Worm (Caenorhabditis elegans) whole organism, L1 larva: ENCODE results near the gene F41G3.6.

Experiments used
- C04F5.9 ChIP-seq: sonication (generic microtip); optimal IDR thresholded peaks from 2 replicates; lab custom pipeline; 2016; ENCODE audit warnings: missing genetic modification characterization, missing compliant biosample characterization
- F16B12.6 ChIP-seq: fragments of 150-350 bp; optimal IDR thresholded peaks from 2 replicates; lab custom pipeline; 2014; ENCODE audit warnings: missing biosample characterization, missing genetic modification characterization
- aha-1 ChIP-seq: fragments of 150-350 bp; optimal IDR thresholded peaks from 2 replicates; lab custom pipeline; 2014; ENCODE audit warnings: missing biosample characterization, missing genetic modification characterization
- alr-1 ChIP-seq: fragments of 200-800 bp; sonication (Bioruptor generic); optimal IDR thresholded peaks from 2 replicates; lab custom pipeline; 2018; ENCODE audit warnings: borderline replicate concordance, mild to moderate bottlenecking, missing genetic modification characterization, missing compliant biosample characterization
- blmp-1 ChIP-seq: fragments of 150-350 bp; optimal IDR thresholded peaks from 2 replicates; lab custom pipeline; 2014; ENCODE audit warnings: missing biosample characterization, missing genetic modification characterization
- ceh-8 ChIP-seq: fragments of 200-800 bp; sonication (Bioruptor generic); optimal IDR thresholded peaks from 2 replicates; lab custom pipeline; 2018; ENCODE audit warnings: mild to moderate bottlenecking, missing genetic modification characterization, moderate library complexity, missing compliant biosample characterization
- ceh-82 ChIP-seq, 3 experiments: fragments of 150-350 bp in 1 of 3; sonication (generic microtip) in 2 of 3; optimal IDR thresholded peaks; 2 replicates each; lab custom pipeline; 2014 to 2017; ENCODE audit warnings: missing biosample characterization in 3 of 3, missing genetic modification characterization in 3 of 3
- ceh-90 ChIP-seq: sonication (generic microtip); optimal IDR thresholded peaks from 2 replicates; lab custom pipeline; 2016; ENCODE audit warnings: missing genetic modification characterization, missing compliant biosample characterization
- ces-1 ChIP-seq: fragments of 150-350 bp; optimal IDR thresholded peaks from 2 replicates; lab custom pipeline; 2014; ENCODE audit warnings: missing biosample characterization, missing genetic modification reagents, missing genetic modification characterization
- dpl-1 ChIP-seq, 3 experiments: fragments of 150-350 bp in 2 of 3; sonication (generic microtip) in 1 of 3; optimal IDR thresholded peaks; 2 replicates each; lab custom pipeline; 2014 to 2017; ENCODE audit warnings: missing biosample characterization in 3 of 3, missing genetic modification characterization in 3 of 3, missing genetic modification reagents in 3 of 3
- dsc-1 ChIP-seq: sonication (generic microtip); optimal IDR thresholded peaks from 2 replicates; lab custom pipeline; 2016; ENCODE audit warnings: mild to moderate bottlenecking, missing genetic modification characterization, missing compliant biosample characterization
- efl-1 ChIP-seq, 4 experiments: fragments of 150-350 bp; optimal IDR thresholded peaks in 3 of 4; peaks in 1 of 4; 1 replicate in 1 of 4; 2 replicates in 3 of 4; lab custom pipeline; 2014; ENCODE audit warnings: missing biosample characterization in 2 of 4, missing genetic modification characterization in 2 of 4, missing genetic modification reagents in 2 of 4
- efl-3 ChIP-seq: fragments of 200-800 bp; sonication (Bioruptor generic); optimal IDR thresholded peaks from 2 replicates; lab custom pipeline; 2018; ENCODE audit warnings: mild to moderate bottlenecking, missing genetic modification characterization, missing compliant biosample characterization
- fkh-10 ChIP-seq: sonication (generic microtip); optimal IDR thresholded peaks from 2 replicates; lab custom pipeline; 2017; ENCODE audit warnings: missing biosample characterization, missing genetic modification reagents, missing genetic modification characterization
- fkh-4 ChIP-seq: sonication (generic microtip); optimal IDR thresholded peaks from 2 replicates; lab custom pipeline; 2016; ENCODE audit warnings: missing compliant biosample characterization, missing genetic modification characterization, borderline replicate concordance
- fkh-8 ChIP-seq: sonication (generic microtip); optimal IDR thresholded peaks from 2 replicates; lab custom pipeline; 2016; ENCODE audit warnings: mild to moderate bottlenecking, missing genetic modification characterization, missing compliant biosample characterization
- grh-1 ChIP-seq: fragments of 200-800 bp; sonication (Bioruptor generic); IDR thresholded peaks from 2 replicates; pipeline ENCODE4 v1.3.6; 2022; ENCODE audit warnings: missing genetic modification reagents, missing genetic modification characterization, missing compliant biosample characterization
- hlh-4 ChIP-seq: sonication (generic microtip); optimal IDR thresholded peaks from 2 replicates; lab custom pipeline; 2016; ENCODE audit warnings: mild to moderate bottlenecking, missing genetic modification characterization, missing compliant biosample characterization
- irx-1 ChIP-seq: sonication (generic microtip); optimal IDR thresholded peaks from 2 replicates; lab custom pipeline; 2016; ENCODE audit warnings: missing genetic modification characterization, missing compliant biosample characterization
- isw-1 ChIP-seq: fragments of 200-800 bp; sonication (Bioruptor generic); IDR thresholded peaks from 2 replicates; pipeline ENCODE4 v1.3.6; 2022; ENCODE audit warnings: missing genetic modification characterization, missing compliant biosample characterization
- lin-13 ChIP-seq: fragments of 150-350 bp; optimal IDR thresholded peaks from 2 replicates; lab custom pipeline; 2014; ENCODE audit warnings: missing biosample characterization, missing genetic modification reagents, missing genetic modification characterization
- lin-14 ChIP-seq: fragments of 200-800 bp; sonication (Bioruptor generic); optimal IDR thresholded peaks from 2 replicates; lab custom pipeline; 2018; ENCODE audit warnings: mild to moderate bottlenecking, missing genetic modification characterization, moderate library complexity, missing compliant biosample characterization
- lin-35 ChIP-seq, 2 experiments: fragments of 150-350 bp; optimal IDR thresholded peaks; 2 replicates each; lab custom pipeline; 2014; ENCODE audit warnings: missing biosample characterization in 2 of 2, missing genetic modification characterization in 2 of 2, missing genetic modification reagents in 2 of 2
- lin-39 ChIP-seq: fragments of 150-350 bp; optimal IDR thresholded peaks from 2 replicates; lab custom pipeline; 2014; ENCODE audit warnings: missing biosample characterization, missing genetic modification reagents, missing genetic modification characterization
- lsy-2 ChIP-seq, 2 experiments: fragments of 150-350 bp; optimal IDR thresholded peaks; 2 replicates each; lab custom pipeline; 2014; ENCODE audit warnings: missing biosample characterization in 2 of 2, missing genetic modification characterization in 2 of 2
- mab-9 ChIP-seq: fragments of 200-800 bp; sonication (Bioruptor generic); IDR thresholded peaks from 2 replicates; pipeline ENCODE4 v1.3.6; 2022; ENCODE audit warnings: missing genetic modification reagents, missing genetic modification characterization, missing compliant biosample characterization
- mdl-1 ChIP-seq, 2 experiments: fragments of 150-350 bp; optimal IDR thresholded peaks; 2 replicates each; lab custom pipeline; 2014 to 2017; ENCODE audit warnings: missing biosample characterization in 2 of 2, missing genetic modification characterization in 2 of 2, inconsistent platforms in 1 of 2
- mef-2 ChIP-seq: fragments of 150-350 bp; optimal IDR thresholded peaks from 2 replicates; lab custom pipeline; 2014; ENCODE audit warnings: missing biosample characterization, missing genetic modification characterization
- nhr-11 ChIP-seq: fragments of 150-350 bp; optimal IDR thresholded peaks from 2 replicates; lab custom pipeline; 2014; ENCODE audit warnings: missing biosample characterization, missing genetic modification characterization
- nhr-12 ChIP-seq: sonication (generic microtip); optimal IDR thresholded peaks from 2 replicates; lab custom pipeline; 2017; ENCODE audit warnings: missing biosample characterization, missing genetic modification characterization
- nhr-20 ChIP-seq: sonication (generic microtip); optimal IDR thresholded peaks from 2 replicates; lab custom pipeline; 2016; ENCODE audit warnings: mild to moderate bottlenecking, missing genetic modification characterization, missing compliant biosample characterization
- nhr-28 ChIP-seq: fragments of 150-350 bp; optimal IDR thresholded peaks from 2 replicates; lab custom pipeline; 2014; ENCODE audit warnings: missing biosample characterization, missing genetic modification characterization
- nhr-47 ChIP-seq: sonication (generic microtip); optimal IDR thresholded peaks from 2 replicates; lab custom pipeline; 2016; ENCODE audit warnings: mild to moderate bottlenecking, missing genetic modification characterization, moderate library complexity, missing compliant biosample characterization
- nhr-71 ChIP-seq: sonication (generic microtip); optimal IDR thresholded peaks from 2 replicates; lab custom pipeline; 2016; ENCODE audit warnings: mild to moderate bottlenecking, missing genetic modification characterization, moderate library complexity, missing compliant biosample characterization
- nhr-90 ChIP-seq: sonication (generic microtip); optimal IDR thresholded peaks from 2 replicates; lab custom pipeline; 2016; ENCODE audit warnings: mild to moderate bottlenecking, missing genetic modification characterization, missing compliant biosample characterization; ENCODE audit not compliant: poor library complexity
- pag-3 ChIP-seq: sonication (generic microtip); optimal IDR thresholded peaks from 2 replicates; lab custom pipeline; 2017; ENCODE audit warnings: missing genetic modification characterization, mild to moderate bottlenecking, missing compliant biosample characterization, antibody characterized with exemption, borderline replicate concordance; ENCODE audit not compliant: insufficient read depth
- pax-3 ChIP-seq: fragments of 200-800 bp; sonication (Bioruptor generic); optimal IDR thresholded peaks from 2 replicates; lab custom pipeline; 2018; ENCODE audit warnings: mild to moderate bottlenecking, missing genetic modification characterization, moderate library complexity, missing compliant biosample characterization
- pqm-1 ChIP-seq: sonication (generic microtip); optimal IDR thresholded peaks from 3 replicates; lab custom pipeline; 2017; ENCODE audit warnings: missing biosample characterization, missing genetic modification characterization
- rnt-1 ChIP-seq: sonication (generic microtip); optimal IDR thresholded peaks from 2 replicates; lab custom pipeline; 2016; ENCODE audit warnings: mild to moderate bottlenecking, missing genetic modification characterization, moderate library complexity, missing compliant biosample characterization
- snu-23 ChIP-seq: sonication (generic microtip); optimal IDR thresholded peaks from 2 replicates; lab custom pipeline; 2016; ENCODE audit warnings: missing genetic modification characterization, missing compliant biosample characterization
- sox-4 ChIP-seq: sonication (generic microtip); optimal IDR thresholded peaks from 2 replicates; lab custom pipeline; 2016; ENCODE audit warnings: missing genetic modification characterization, missing compliant biosample characterization
- sptf-1 ChIP-seq: fragments of 150-350 bp; optimal IDR thresholded peaks from 2 replicates; lab custom pipeline; 2014; ENCODE audit warnings: missing biosample characterization, missing genetic modification characterization
- tbx-2 ChIP-seq: sonication (generic microtip); optimal IDR thresholded peaks from 2 replicates; lab custom pipeline; 2016; ENCODE audit warnings: missing genetic modification characterization, missing compliant biosample characterization
- unc-130 ChIP-seq: fragments of 150-350 bp; optimal IDR thresholded peaks from 2 replicates; lab custom pipeline; 2017; ENCODE audit warnings: missing biosample characterization, missing genetic modification characterization, inconsistent platforms
- unc-86 ChIP-seq: sonication (generic microtip); optimal IDR thresholded peaks from 2 replicates; lab custom pipeline; 2016; ENCODE audit warnings: missing genetic modification characterization, missing compliant biosample characterization
- unc-98 ChIP-seq: fragments of 200-800 bp; sonication (Bioruptor generic); IDR thresholded peaks from 2 replicates; pipeline ENCODE4 v1.3.6; 2022; ENCODE audit warnings: missing genetic modification characterization, missing compliant biosample characterization
- vab-15 ChIP-seq: sonication (generic microtip); optimal IDR thresholded peaks from 2 replicates; lab custom pipeline; 2017; ENCODE audit warnings: missing genotype, mild to moderate bottlenecking, missing genetic modification characterization, missing compliant biosample characterization

Gene F41G3.6

ce11 chrII:6706552-6707091, 36.1 kb upstream of the F41G3.6 start:
- TF ChIP-seq fkh-10 (GFP tag; lab: Kevin White, UChicago) (peak; percentile 39), lin-14 (GFP tag; lab: Kevin White, UChicago) (peak; percentile 64), tbx-2 (tag; lab: Kevin White, UChicago) (peak; percentile 21), aha-1 (tag; lab: Kevin White, UChicago) (no peak), ceh-82 (tag; optimal IDR thresholded peaks at IDR 0.05; lab: Kevin White, UChicago) (no peak)

- TF ChIP-seq alr-1 (tag; lab: Kevin White, UChicago) (no peak), mef-2 (tag; lab: Kevin White, UChicago) (no peak), efl-1 (optimal IDR thresholded peaks at IDR 0.05; lab: Kevin White, UChicago) (peak in 1 of 2 experiments; percentile 11), efl-1 (GFP tag; optimal IDR thresholded peaks at IDR 0.05 in 1 of 2; lab: Kevin White, UChicago) (peak in 1 of 2 experiments; percentile 59), lin-13 (GFP tag; lab: Kevin White, UChicago) (peak; percentile 3), mab-9 (GFP tag; lab: Robert Waterston, UW) (no peak), nhr-71 (peak; percentile 74), fkh-4 (tag; lab: Kevin White, UChicago) (no peak), lin-35 (GFP tag; optimal IDR thresholded peaks at IDR 0.05; lab: Kevin White, UChicago) (peak in 1 of 2 experiments; percentile 2), sptf-1 (no peak), dsc-1 (tag; lab: Kevin White, UChicago) (peak; percentile 61), unc-130 (peak; percentile 50), ceh-8 (GFP tag; lab: Kevin White, UChicago) (no peak), ceh-82 (tag; optimal IDR thresholded peaks at IDR 0.05; lab: Kevin White, UChicago) (peak in 1 of 3 experiments; percentile 1), irx-1 (tag; lab: Kevin White, UChicago) (peak; percentile 5), unc-86 (tag; lab: Kevin White, UChicago) (peak; percentile 5), dpl-1 (GFP tag; optimal IDR thresholded peaks at IDR 0.05; lab: Kevin White, UChicago) (no peak), fkh-8 (tag; lab: Kevin White, UChicago) (no peak), grh-1 (GFP tag; lab: Robert Waterston, UW) (no peak), hlh-4 (tag; lab: Kevin White, UChicago) (no peak), unc-98 (GFP tag; lab: Robert Waterston, UW) (no peak), nhr-47 (peak; percentile 24), nhr-20 (peak; percentile 3), snu-23 (GFP tag; lab: Kevin White, UChicago) (peak; percentile 28), F16B12.6 (tag; lab: Kevin White, UChicago) (no peak), ces-1 (GFP tag; lab: Kevin White, UChicago) (no peak), rnt-1 (tag; lab: Kevin White, UChicago) (peak; percentile 85), blmp-1 (tag; lab: Kevin White, UChicago) (peak; percentile 61), nhr-28 (tag; lab: Kevin White, UChicago) (no peak), isw-1 (GFP tag; lab: Robert Waterston, UW) (no peak), lin-39 (tag; lab: Kevin White, UChicago) (peak; percentile 85), mdl-1 (tag; optimal IDR thresholded peaks at IDR 0.05; lab: Kevin White, UChicago) (no peak), ceh-90 (tag; lab: Kevin White, UChicago) (no peak), vab-15 (tag; lab: Kevin White, UChicago) (peak; percentile 15), efl-3 (no peak), C04F5.9 (tag; lab: Kevin White, UChicago) (no peak), nhr-90 (tag; lab: Kevin White, UChicago) (no peak), pqm-1 (tag; lab: Kevin White, UChicago) (no peak), tbx-2 (tag; lab: Kevin White, UChicago) (peak; percentile 49), nhr-11 (tag; lab: Kevin White, UChicago) (no peak), sox-4 (no peak), nhr-12 (tag; lab: Kevin White, UChicago) (no peak), pag-3 (tag; lab: Kevin White, UChicago) (no peak), pax-3 (tag; lab: Kevin White, UChicago) (no peak), lin-14 (GFP tag; lab: Kevin White, UChicago) (peak; percentile 92), lsy-2 (tag; optimal IDR thresholded peaks at IDR 0.05; lab: Kevin White, UChicago) (peak in 1 of 2 experiments; percentile 33)
Observed at ce11 chrII:6707496-6708260, 35.0 kb upstream of the F41G3.6 start.
